Worm (Caenorhabditis elegans) whole organism, L1 larva: Measurements from ENCODE around the gene copg-1.

ENCODE experiments used
- alr-1 ChIP-seq: fragments of 200-800 bp; sonication (Bioruptor generic); optimal IDR thresholded peaks from 2 replicates; lab custom pipeline; 2018; ENCODE audit warnings: borderline replicate concordance, mild to moderate bottlenecking, missing genetic modification characterization, missing compliant biosample characterization
- ama-1 ChIP-seq: fragments of 150-350 bp; optimal IDR thresholded peaks from 2 replicates; lab custom pipeline; 2014
- fkh-10 ChIP-seq: sonication (generic microtip); optimal IDR thresholded peaks from 2 replicates; lab custom pipeline; 2017; ENCODE audit warnings: missing biosample characterization, missing genetic modification reagents, missing genetic modification characterization
- xbp-1 ChIP-seq: sonication (generic microtip); optimal IDR thresholded peaks from 2 replicates; lab custom pipeline; 2016; ENCODE audit warnings: missing genetic modification characterization, missing compliant biosample characterization

DNA sequence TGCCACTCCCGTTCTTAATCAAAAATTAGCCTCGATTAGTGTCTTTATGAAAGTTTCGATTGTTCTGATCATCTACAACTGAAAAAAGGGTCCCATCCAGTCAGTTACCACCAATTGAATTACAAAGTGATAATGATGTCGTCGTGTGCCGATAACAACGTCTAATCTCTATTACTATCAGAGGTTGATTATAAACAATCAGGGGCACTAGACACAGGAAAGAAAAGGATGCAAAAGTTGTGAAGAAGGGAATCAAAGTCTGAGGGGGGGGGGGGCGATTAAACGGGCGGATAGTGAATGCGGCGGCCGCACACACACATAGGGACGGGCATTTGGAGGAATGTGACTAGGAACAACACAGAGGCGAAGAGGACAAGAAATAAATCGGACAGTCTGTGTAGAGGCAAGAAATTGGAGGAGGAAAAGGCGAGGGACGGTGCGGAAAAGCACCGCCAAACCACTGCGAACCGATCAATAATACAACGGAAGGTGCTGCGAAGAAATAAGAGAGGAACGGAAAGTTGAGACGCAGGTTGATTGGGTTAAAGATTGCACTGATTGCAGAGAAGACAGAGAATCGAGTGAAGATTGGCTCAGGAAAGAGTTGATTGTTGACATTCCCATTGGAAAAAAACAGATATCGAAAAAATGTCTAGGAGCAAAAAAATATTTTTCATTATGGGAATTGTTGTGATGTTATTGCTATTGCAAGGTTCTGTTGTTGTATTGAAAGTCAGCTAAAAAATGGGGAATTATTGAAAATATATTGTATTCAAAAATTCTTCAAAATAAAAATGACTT lies 23.4 kb downstream of the copg-1 start:
- TF ChIP-seq alr-1 (tag; lab: Kevin White, UChicago) (no peak), fkh-10 (GFP tag; lab: Kevin White, UChicago) (no peak), xbp-1 (tag; lab: Kevin White, UChicago) (no peak), ama-1 (lab: Kevin White, UChicago) (no peak)
